Worm (Caenorhabditis elegans): ENCODE data around the gene C14B9.2.
A peak's percentile ranks its signal among the peaks of the same experiment; 100 is the strongest.

The C14B9.2 gene

ce11 chrIII:8093079-8093623 lies 40.3 kb upstream of the C14B9.2 start, which contains the start of gene K06H7.2:
Gene K06H7.2 (plus strand): TSS chrIII:8093573.
- TF ChIP-seq nhr-28 (tag; optimal IDR thresholded peaks at IDR 0.05) (no peak), ztf-11 (tag; optimal IDR thresholded peaks at IDR 0.05) (no peak), zip-8 (tag; optimal IDR thresholded peaks at IDR 0.05) (no peak), nhr-237 (tag; optimal IDR thresholded peaks at IDR 0.05) (peak; percentile 53), flh-1 (GFP tag; optimal IDR thresholded peaks at IDR 0.05) (no peak), blmp-1 (tag; optimal IDR thresholded peaks at IDR 0.05) (no peak), sem-2 (GFP tag; optimal IDR thresholded peaks at IDR 0.05) (no peak), sptf-1 (tag; optimal IDR thresholded peaks at IDR 0.05) (no peak), bed-3 (GFP tag; optimal IDR thresholded peaks at IDR 0.05) (no peak), ceh-43 (GFP tag; optimal IDR thresholded peaks at IDR 0.05) (no peak), ceh-83 (GFP tag; optimal IDR thresholded peaks at IDR 0.05) (no peak), unc-39 (tag; optimal IDR thresholded peaks at IDR 0.05) (no peak), lin-32 (GFP tag; optimal IDR thresholded peaks at IDR 0.05) (no peak), drap-1 (GFP tag; optimal IDR thresholded peaks at IDR 0.05) (no peak), ham-2 (GFP tag; optimal IDR thresholded peaks at IDR 0.05) (no peak), cnd-1 (tag; optimal IDR thresholded peaks at IDR 0.05) (no peak), nhr-2 (tag; optimal IDR thresholded peaks at IDR 0.05) (no peak), unc-120 (tag; optimal IDR thresholded peaks at IDR 0.05; ENCODE audit: poor library complexity, severe bottlenecking) (no peak), elt-3 (tag; optimal IDR thresholded peaks at IDR 0.05) (no peak), ceh-39 (tag; optimal IDR thresholded peaks at IDR 0.05) (no peak), ces-1 (GFP tag; optimal IDR thresholded peaks at IDR 0.05) (peak; percentile 91), nhr-12 (tag; optimal IDR thresholded peaks at IDR 0.05) (no peak), M03D4.4 (tag; optimal IDR thresholded peaks at IDR 0.05) (no peak), lin-13 (tag; optimal IDR thresholded peaks at IDR 0.05) (no peak), elt-1 (tag; optimal IDR thresholded peaks at IDR 0.05; ENCODE audit: borderline replicate concordance, insufficient read depth) (no peak), unc-62 (GFP tag; optimal IDR thresholded peaks at IDR 0.05) (peak; percentile 74), mls-2 (tag; optimal IDR thresholded peaks at IDR 0.05) (peak; percentile 19), hlh-1 (tag; optimal IDR thresholded peaks at IDR 0.05) (peak; percentile 53), snpc-4 (tag; optimal IDR thresholded peaks at IDR 0.05) (no peak), pha-4 (tag; optimal IDR thresholded peaks at IDR 0.05) (peak; percentile 74), mep-1 (tag; optimal IDR thresholded peaks at IDR 0.05) (peak; percentile 84), nhr-76 (tag; optimal IDR thresholded peaks at IDR 0.05) (no peak), mab-5 (tag; optimal IDR thresholded peaks at IDR 0.05) (no peak), tbx-8 (GFP tag; optimal IDR thresholded peaks at IDR 0.05) (no peak), lsy-2 (tag; optimal IDR thresholded peaks at IDR 0.05) (peak; percentile 77)

ce11 chrIII:8098116-8098515 lies 35.3 kb upstream of the C14B9.2 start, which contains the start of gene K06H7.8:
Gene K06H7.8 (minus strand): TSS chrIII:8098216.
- TF ChIP-seq unc-62 (GFP tag; optimal IDR thresholded peaks at IDR 0.05), result no peak
- no peak for TF ChIP-seq lsy-2 (tag; optimal IDR thresholded peaks at IDR 0.05)
- TF ChIP-seq sptf-1 (tag; optimal IDR thresholded peaks at IDR 0.05), result no peak
- TF ChIP-seq M03D4.4 (tag; optimal IDR thresholded peaks at IDR 0.05), result no peak
- TF ChIP-seq zip-8 (tag; optimal IDR thresholded peaks at IDR 0.05), result no peak
- no peak for TF ChIP-seq elt-3 (tag; optimal IDR thresholded peaks at IDR 0.05)
- no peak for TF ChIP-seq sem-2 (GFP tag; optimal IDR thresholded peaks at IDR 0.05)
- no peak for TF ChIP-seq unc-120 (tag; optimal IDR thresholded peaks at IDR 0.05; ENCODE audit: poor library complexity, severe bottlenecking)
- TF ChIP-seq ztf-11 (tag; optimal IDR thresholded peaks at IDR 0.05), result no peak
- no peak for TF ChIP-seq nhr-237 (tag; optimal IDR thresholded peaks at IDR 0.05)
- no peak for TF ChIP-seq mep-1 (tag; optimal IDR thresholded peaks at IDR 0.05)

- TF ChIP-seq lin-13 (tag; optimal IDR thresholded peaks at IDR 0.05) (no peak), drap-1 (GFP tag; optimal IDR thresholded peaks at IDR 0.05) (no peak), bed-3 (GFP tag; optimal IDR thresholded peaks at IDR 0.05) (no peak), nhr-237 (tag; optimal IDR thresholded peaks at IDR 0.05) (no peak), mep-1 (tag; optimal IDR thresholded peaks at IDR 0.05) (no peak), flh-1 (GFP tag; optimal IDR thresholded peaks at IDR 0.05) (no peak), ces-1 (GFP tag; optimal IDR thresholded peaks at IDR 0.05) (no peak)
These were observed 34.4 kb upstream of the C14B9.2 start, which contains the start of gene K06H7.1 for ce11 chrIII:8099022-8099421. Gene K06H7.1 (plus strand): TSS chrIII:8099322.

All from whole organism, mixed stage, embryonic.